Worm (Caenorhabditis elegans) whole organism, L4 larva: Measurements from ENCODE around the gene grk-1.

ENCODE experiments used
- F10B5.3 ChIP-seq: sonication (generic microtip); optimal IDR thresholded peaks from 2 replicates; lab custom pipeline; 2016; ENCODE audit warnings: mild to moderate bottlenecking, missing genetic modification characterization, missing compliant biosample characterization
- F44E2.7 ChIP-seq: fragments of 200-800 bp; sonication (Bioruptor generic); IDR thresholded peaks from 2 replicates; pipeline ENCODE4 v2.1.2; 2022; ENCODE audit warnings: missing genetic modification characterization, missing compliant biosample characterization
- R02D3.7 ChIP-seq: fragments of 150-350 bp; sonication (generic microtip); optimal IDR thresholded peaks from 3 replicates; lab custom pipeline; 2014; ENCODE audit warnings: missing biosample characterization, missing genetic modification characterization
- T26A8.4 ChIP-seq: fragments of 200-800 bp; sonication (Bioruptor generic); IDR thresholded peaks from 2 replicates; pipeline ENCODE4 v1.3.6; 2022; ENCODE audit warnings: missing genetic modification characterization, missing compliant biosample characterization
- Y105C5A.15 ChIP-seq: fragments of 200-800 bp; sonication (Bioruptor generic); IDR thresholded peaks from 2 replicates; pipeline ENCODE4 v1.3.6; 2022; ENCODE audit warnings: missing genetic modification characterization, missing compliant biosample characterization
- Y75B8A.6 ChIP-seq: fragments of 200-800 bp; sonication (Bioruptor generic); IDR thresholded peaks from 2 replicates; pipeline ENCODE4 v1.3.6; 2022; ENCODE audit warnings: missing genetic modification reagents, missing genetic modification characterization, missing compliant biosample characterization
- aha-1 ChIP-seq: fragments of 150-350 bp; peaks from one replicate; lab custom pipeline; 2014; ENCODE audit warnings: missing biosample characterization, missing genetic modification characterization
- aly-2 ChIP-seq: sonication (generic microtip); optimal IDR thresholded peaks from 2 replicates; lab custom pipeline; 2018; ENCODE audit warnings: missing biosample characterization, missing genetic modification characterization
- ama-1 ChIP-seq: fragments of 150-350 bp; optimal IDR thresholded peaks from 2 replicates; lab custom pipeline; 2014; ENCODE audit warnings: inconsistent platforms, mixed read lengths
- attf-4 ChIP-seq: sonication (generic microtip); optimal IDR thresholded peaks from 3 replicates; lab custom pipeline; 2017; ENCODE audit warnings: missing biosample characterization, missing genetic modification characterization
- ceh-20 ChIP-seq: fragments of 200-800 bp; sonication (Bioruptor generic); IDR thresholded peaks from 2 replicates; pipeline ENCODE4 v1.3.6; 2022; ENCODE audit warnings: missing genetic modification reagents, missing genetic modification characterization, missing compliant biosample characterization
- ceh-32 ChIP-seq: sonication (generic microtip); optimal IDR thresholded peaks from 2 replicates; lab custom pipeline; 2016; ENCODE audit warnings: mild to moderate bottlenecking, missing genetic modification characterization, missing compliant biosample characterization; ENCODE audit not compliant: poor library complexity
- ceh-44 ChIP-seq: fragments of 200-800 bp; sonication (Bioruptor generic); IDR thresholded peaks from 2 replicates; pipeline ENCODE4 v1.3.6; 2022; ENCODE audit warnings: missing genetic modification reagents, missing genetic modification characterization, missing compliant biosample characterization
- ceh-62 ChIP-seq: sonication (generic microtip); optimal IDR thresholded peaks from 2 replicates; lab custom pipeline; 2017; ENCODE audit warnings: missing biosample characterization, missing genetic modification characterization
- ceh-82 ChIP-seq: sonication (generic microtip); optimal IDR thresholded peaks from 2 replicates; lab custom pipeline; 2017; ENCODE audit warnings: missing biosample characterization, missing genetic modification characterization
- ces-1 ChIP-seq: fragments of 150-350 bp; sonication (generic microtip); optimal IDR thresholded peaks from 4 replicates; lab custom pipeline; 2014; ENCODE audit warnings: missing biosample characterization, missing genetic modification reagents, missing genetic modification characterization
- daf-12 ChIP-seq: fragments of 150-350 bp; optimal IDR thresholded peaks from 2 replicates; lab custom pipeline; 2014; ENCODE audit warnings: missing biosample characterization, missing genetic modification reagents, missing genetic modification characterization
- daf-16 ChIP-seq, 3 experiments: sonication (generic microtip); optimal IDR thresholded peaks; 2 replicates each; lab custom pipeline; 2016 to 2017; ENCODE audit warnings: missing genetic modification characterization in 3 of 3, missing genetic modification reagents in 3 of 3, mild to moderate bottlenecking in 2 of 3, missing compliant biosample characterization in 2 of 3, missing biosample characterization in 1 of 3, moderate library complexity in 1 of 3
- daf-19 ChIP-seq: fragments of 200-800 bp; sonication (Bioruptor generic); conservative IDR thresholded peaks from 2 replicates; pipeline ENCODE4 v1.3.6; 2022; ENCODE audit warnings: missing genetic modification characterization, missing compliant biosample characterization
- dmd-9 ChIP-seq: fragments of 200-800 bp; sonication (Bioruptor generic); IDR thresholded peaks from 2 replicates; pipeline ENCODE4 v1.3.6; 2022; ENCODE audit warnings: missing genetic modification reagents, missing genetic modification characterization, missing compliant biosample characterization
- duxl-1 ChIP-seq: sonication (generic microtip); optimal IDR thresholded peaks from 2 replicates; lab custom pipeline; 2016; ENCODE audit warnings: mild to moderate bottlenecking, missing genetic modification characterization, moderate library complexity, missing compliant biosample characterization; ENCODE audit not compliant: poor library complexity
- egl-27 ChIP-seq: sonication (generic microtip); optimal IDR thresholded peaks from 3 replicates; lab custom pipeline; 2017; ENCODE audit warnings: missing biosample characterization, missing genetic modification reagents, missing genetic modification characterization
- hlh-30 ChIP-seq: sonication (generic microtip); optimal IDR thresholded peaks from 2 replicates; lab custom pipeline; 2017; ENCODE audit warnings: antibody characterized with exemption, mild to moderate bottlenecking, missing genetic modification characterization, missing compliant biosample characterization; ENCODE audit not compliant: insufficient read depth
- jun-1 ChIP-seq: fragments of 150-350 bp; optimal IDR thresholded peaks from 2 replicates; lab custom pipeline; 2014; ENCODE audit warnings: missing biosample characterization, missing genetic modification reagents, missing genetic modification characterization
- lim-7 ChIP-seq: fragments of 200-800 bp; sonication (Bioruptor generic); IDR thresholded peaks from 2 replicates; pipeline ENCODE4 v1.3.6; 2022; ENCODE audit warnings: missing genetic modification characterization, missing compliant biosample characterization
- lin-38 ChIP-seq: fragments of 200-800 bp; sonication (Bioruptor generic); IDR thresholded peaks from 2 replicates; pipeline ENCODE4 v1.3.6; 2022; ENCODE audit warnings: missing genetic modification reagents, missing genetic modification characterization, missing compliant biosample characterization
- lsy-2 ChIP-seq, 2 experiments: fragments of 150-350 bp in 1 of 2; sonication (generic microtip) in 1 of 2; optimal IDR thresholded peaks; 2 replicates each; lab custom pipeline; 2014 to 2017; ENCODE audit warnings: missing biosample characterization in 2 of 2, missing genetic modification characterization in 2 of 2
- madf-5 ChIP-seq, 2 experiments: fragments of 200-800 bp; sonication (Bioruptor generic); IDR thresholded peaks; 2 replicates each; pipeline ENCODE4 v1.3.6; 2022; ENCODE audit warnings: missing compliant biosample characterization in 2 of 2, missing genetic modification characterization in 2 of 2
- madf-9 ChIP-seq: fragments of 200-800 bp; sonication (Bioruptor generic); conservative IDR thresholded peaks from 2 replicates; pipeline ENCODE4 v1.3.6; 2022; ENCODE audit warnings: missing genetic modification reagents, missing genetic modification characterization, missing compliant biosample characterization
- mdt-29 ChIP-seq: fragments of 200-800 bp; sonication (Bioruptor generic); IDR thresholded peaks from 2 replicates; pipeline ENCODE4 v1.3.6; 2022; ENCODE audit warnings: missing genetic modification reagents, missing genetic modification characterization, missing compliant biosample characterization
- mep-1 ChIP-seq: fragments of 150-350 bp; sonication (generic microtip); optimal IDR thresholded peaks from 3 replicates; lab custom pipeline; 2014; ENCODE audit warnings: missing biosample characterization, missing genetic modification characterization
- mes-2 ChIP-seq: sonication (generic microtip); optimal IDR thresholded peaks from 2 replicates; lab custom pipeline; 2016; ENCODE audit warnings: missing genotype, mild to moderate bottlenecking, missing genetic modification characterization, missing compliant biosample characterization; ENCODE audit not compliant: poor library complexity, severe bottlenecking
- nhr-102 ChIP-seq: sonication (generic microtip); optimal IDR thresholded peaks from 2 replicates; lab custom pipeline; 2016; ENCODE audit warnings: mild to moderate bottlenecking, missing genetic modification characterization, moderate library complexity, missing compliant biosample characterization
- nhr-25 ChIP-seq: sonication (generic microtip); optimal IDR thresholded peaks from 2 replicates; lab custom pipeline; 2017; ENCODE audit warnings: missing genetic modification characterization, mild to moderate bottlenecking, missing compliant biosample characterization, antibody characterized with exemption, moderate library complexity, borderline replicate concordance; ENCODE audit not compliant: insufficient read depth
- nhr-42 ChIP-seq: fragments of 200-800 bp; sonication (Bioruptor generic); IDR thresholded peaks from 2 replicates; pipeline ENCODE4 v1.3.6; 2022; ENCODE audit warnings: missing genetic modification characterization, missing compliant biosample characterization
- nhr-77 ChIP-seq: fragments of 150-350 bp; optimal IDR thresholded peaks from 2 replicates; lab custom pipeline; 2014; ENCODE audit warnings: missing biosample characterization, missing genetic modification characterization
- pha-4 ChIP-seq, 2 experiments: fragments of 150-350 bp in 1 of 2; fragments of 200-800 bp in 1 of 2; sonication (Bioruptor generic) in 1 of 2; IDR thresholded peaks in 1 of 2; optimal IDR thresholded peaks in 1 of 2; 2 replicates each; pipeline versions ENCODE4 v1.3.6 to Lab custom; 2014 to 2022; ENCODE audit warnings: missing genetic modification characterization in 2 of 2, missing genetic modification reagents in 2 of 2, missing biosample characterization in 1 of 2, missing compliant biosample characterization in 1 of 2
- php-3 ChIP-seq: fragments of 200-800 bp; sonication (Bioruptor generic); IDR thresholded peaks from 2 replicates; pipeline ENCODE4 v1.3.6; 2022; ENCODE audit warnings: missing genetic modification reagents, missing genetic modification characterization, missing compliant biosample characterization
- pqm-1 ChIP-seq: sonication (generic microtip); optimal IDR thresholded peaks from 2 replicates; lab custom pipeline; 2017; ENCODE audit warnings: missing biosample characterization, missing genetic modification characterization
- set-16 ChIP-seq: fragments of 200-800 bp; sonication (Bioruptor generic); IDR thresholded peaks from 2 replicates; pipeline ENCODE4 v1.3.6; 2022; ENCODE audit warnings: missing genetic modification reagents, missing genetic modification characterization, missing compliant biosample characterization
- snpc-4 ChIP-seq: fragments of 150-350 bp; optimal IDR thresholded peaks from 2 replicates; lab custom pipeline; 2014; ENCODE audit warnings: missing biosample characterization, missing genetic modification characterization
- tag-97 ChIP-seq: fragments of 200-800 bp; sonication (Bioruptor generic); IDR thresholded peaks from 2 replicates; pipeline ENCODE4 v1.3.6; 2022; ENCODE audit warnings: missing genetic modification characterization, missing compliant biosample characterization
- tra-1 ChIP-seq: fragments of 200-800 bp; sonication (Bioruptor generic); IDR thresholded peaks from 2 replicates; pipeline ENCODE4 v1.3.6; 2022; ENCODE audit warnings: missing genetic modification reagents, missing genetic modification characterization, missing compliant biosample characterization
- unc-39 ChIP-seq: sonication (generic microtip); optimal IDR thresholded peaks from 2 replicates; lab custom pipeline; 2017; ENCODE audit warnings: missing biosample characterization, missing genetic modification characterization
- unc-62 ChIP-seq, 3 experiments: fragments of 150-350 bp in 1 of 3; sonication (generic microtip); optimal IDR thresholded peaks in 2 of 3; peaks in 1 of 3; 1 replicate in 1 of 3; 2 replicates in 2 of 3; lab custom pipeline; 2014 to 2017; ENCODE audit warnings: missing biosample characterization in 3 of 3, missing genetic modification characterization in 3 of 3, missing genetic modification reagents in 3 of 3, missing genotype in 1 of 3
- zfp-2 ChIP-seq: sonication (generic microtip); optimal IDR thresholded peaks from 2 replicates; lab custom pipeline; 2016; ENCODE audit warnings: mild to moderate bottlenecking, missing genetic modification characterization, missing compliant biosample characterization
- zfp-3 ChIP-seq: fragments of 200-800 bp; sonication (Bioruptor generic); conservative IDR thresholded peaks from 2 replicates; pipeline ENCODE4 v1.3.6; 2022; ENCODE audit warnings: missing genetic modification reagents, missing genetic modification characterization, missing compliant biosample characterization
- zip-11 ChIP-seq: fragments of 200-800 bp; sonication (Bioruptor generic); IDR thresholded peaks from 2 replicates; pipeline ENCODE4 v1.3.6; 2022; ENCODE audit warnings: missing genetic modification characterization, missing compliant biosample characterization
- zip-2 ChIP-seq: fragments of 150-350 bp; optimal IDR thresholded peaks from 2 replicates; lab custom pipeline; 2014; ENCODE audit warnings: missing biosample characterization, missing genetic modification characterization
- ztf-11 ChIP-seq: fragments of 150-350 bp; optimal IDR thresholded peaks from 2 replicates; lab custom pipeline; 2014; ENCODE audit warnings: missing biosample characterization, missing genetic modification characterization
- ztf-7 ChIP-seq: fragments of 150-350 bp; optimal IDR thresholded peaks from 2 replicates; lab custom pipeline; 2014; ENCODE audit warnings: missing biosample characterization, missing genetic modification characterization

The grk-1 gene

ce11 chrX:10026347-10026746 is 27.3 kb upstream of the grk-1 start (continued):
- TF ChIP-seq ztf-7 (tag; lab: Kevin White, UChicago) = no peak
- TF ChIP-seq pqm-1 (tag; lab: Kevin White, UChicago) = no peak
- TF ChIP-seq pha-4 (GFP tag; IDR thresholded peaks at IDR 0.05; lab: Robert Waterston, UW) = no peak
- TF ChIP-seq pha-4 (tag; optimal IDR thresholded peaks at IDR 0.05; lab: Kevin White, UChicago) = no peak
- TF ChIP-seq aha-1 (tag; lab: Kevin White, UChicago) = peak; percentile 54
- no peak for TF ChIP-seq duxl-1
- no peak for TF ChIP-seq ama-1 (lab: Kevin White, UChicago)
- TF ChIP-seq ces-1 = no peak
- no peak for TF ChIP-seq zip-2
- 0 out of 2 replicates have a peak, but pooled peaks have one; percentile 14 for TF ChIP-seq tra-1 (GFP tag; lab: Robert Waterston, UW)
- TF ChIP-seq nhr-77 = peak; percentile 13
- no peak for TF ChIP-seq daf-12 (tag; lab: Kevin White, UChicago)
- no peak for TF ChIP-seq F10B5.3
- peak in 1 of 2 experiments; percentile 97 for TF ChIP-seq unc-62 (GFP tag; optimal IDR thresholded peaks at IDR 0.05 in 1 of 2; lab: Kevin White, UChicago)
- no peak for TF ChIP-seq unc-62 (tag; optimal IDR thresholded peaks at IDR 0.05; lab: Kevin White, UChicago)
- TF ChIP-seq ztf-11 (tag; lab: Kevin White, UChicago) = no peak
- no peak for TF ChIP-seq nhr-25
- peak in 1 of 2 experiments; percentile 40 for TF ChIP-seq daf-16 (GFP tag; optimal IDR thresholded peaks at IDR 0.05; lab: Kevin White, UChicago)
- no peak for TF ChIP-seq daf-16 (tag; optimal IDR thresholded peaks at IDR 0.05; lab: Kevin White, UChicago)
- no peak for TF ChIP-seq set-16
- TF ChIP-seq unc-39 (tag; lab: Kevin White, UChicago) = no peak
- no peak for TF ChIP-seq lin-38 (GFP tag; lab: Robert Waterston, UW)
- no peak for TF ChIP-seq F44E2.7 (GFP tag; lab: Robert Waterston, UW)
- no peak for TF ChIP-seq zfp-3 (GFP tag; lab: Robert Waterston, UW)
- TF ChIP-seq mdt-29 (GFP tag; lab: Robert Waterston, UW) = no peak
- no peak for TF ChIP-seq madf-9 (GFP tag; lab: Robert Waterston, UW)
- TF ChIP-seq ceh-62 (tag; lab: Kevin White, UChicago) = no peak
- no peak for TF ChIP-seq ceh-82 (tag; lab: Kevin White, UChicago)
- TF ChIP-seq egl-27 (tag; lab: Kevin White, UChicago) = no peak
- no peak for TF ChIP-seq nhr-102 (tag; lab: Kevin White, UChicago)
- TF ChIP-seq Y75B8A.6 = no peak
- TF ChIP-seq lim-7 (GFP tag; lab: Robert Waterston, UW) = no peak
- TF ChIP-seq madf-5 (GFP tag; IDR thresholded peaks at IDR 0.05; lab: Robert Waterston, UW) = no peak
- no peak for TF ChIP-seq jun-1 (tag; lab: Kevin White, UChicago)
- no peak for TF ChIP-seq R02D3.7 (tag; lab: Kevin White, UChicago)
- TF ChIP-seq lsy-2 (tag; optimal IDR thresholded peaks at IDR 0.05; lab: Kevin White, UChicago) = peak in 1 of 2 experiments; percentile 39
- TF ChIP-seq mes-2 (tag; lab: Kevin White, UChicago) = peak; percentile 13
- TF ChIP-seq snpc-4 (tag; lab: Kevin White, UChicago) = no peak
- TF ChIP-seq zfp-2 (tag; lab: Kevin White, UChicago) = no peak
- no peak for TF ChIP-seq zip-11
- no peak for TF ChIP-seq ceh-20 (GFP tag; lab: Robert Waterston, UW)
- no peak for TF ChIP-seq nhr-42 (GFP tag; lab: Robert Waterston, UW)
- TF ChIP-seq Y105C5A.15 (GFP tag; lab: Robert Waterston, UW) = no peak
- no peak for TF ChIP-seq php-3 (GFP tag; lab: Robert Waterston, UW)
- no peak for TF ChIP-seq aly-2 (tag; lab: Kevin White, UChicago)
- TF ChIP-seq ceh-44 = no peak
- TF ChIP-seq tag-97 (GFP tag; lab: Robert Waterston, UW) = no peak
- TF ChIP-seq daf-19 = no peak
- no peak for TF ChIP-seq dmd-9
- TF ChIP-seq attf-4 (tag; lab: Kevin White, UChicago) = no peak
- TF ChIP-seq mep-1 (tag; lab: Kevin White, UChicago) = peak; percentile 53
- no peak for TF ChIP-seq ceh-32
- TF ChIP-seq hlh-30 (tag; lab: Kevin White, UChicago) = no peak
- no peak for TF ChIP-seq T26A8.4 (GFP tag; lab: Robert Waterston, UW)
